Fruit fly (Drosophila melanogaster): Measurements from ENCODE around the gene grp.

Gene grp

dm6 chr2L:16715841-16716701 is 36.2 kb downstream of the grp start, which contains the start of the genes Cyt-c-d and CG31808 (continued):
- TF ChIP-seq Oaz (GFP tag; IDR thresholded peaks at IDR 0.05) = peak; percentile 94
- peak; percentile 58 for TF ChIP-seq CG14965 (GFP tag; optimal IDR thresholded peaks at IDR 0.05; ENCODE audit: borderline replicate concordance)
- peak; percentile 93 to 94 for TF ChIP-seq Trl (optimal IDR thresholded peaks at IDR 0.05)
- peak; percentile 85 for TF ChIP-seq Trl (GFP tag; optimal IDR thresholded peaks at IDR 0.05)
- peak; percentile 85 for TF ChIP-seq CG9437 (GFP tag; optimal IDR thresholded peaks at IDR 0.05)
- TF ChIP-seq ERR (GFP tag; optimal IDR thresholded peaks at IDR 0.05) = peak; percentile 78
- peak; percentile 90 for TF ChIP-seq Atf-2 (GFP tag; optimal IDR thresholded peaks at IDR 0.05)
- TF ChIP-seq dmrt11E (tag; optimal IDR thresholded peaks at IDR 0.05) = peak; percentile 95
- peak; percentile 95; the same call in 1 of the 3 replicates for TF ChIP-seq CG3726 (GFP tag; IDR thresholded peaks at IDR 0.05)
- peak; percentile 92 for TF ChIP-seq trem (tag; optimal IDR thresholded peaks at IDR 0.05)
- TF ChIP-seq kni (GFP tag; optimal IDR thresholded peaks at IDR 0.05) = peak; percentile 85
- TF ChIP-seq shn (GFP tag; optimal IDR thresholded peaks at IDR 0.05) = peak; percentile 87
- peak; percentile 98 for TF ChIP-seq Oli (tag; optimal IDR thresholded peaks at IDR 0.05)
- no peak for TF ChIP-seq CG8478 (optimal IDR thresholded peaks at IDR 0.05)
- peak; percentile 98 for TF ChIP-seq CG1529 (GFP tag; optimal IDR thresholded peaks at IDR 0.05)
- TF ChIP-seq CG6813 (GFP tag; optimal IDR thresholded peaks at IDR 0.05) = peak; percentile 96
- TF ChIP-seq ham (GFP tag; IDR thresholded peaks at IDR 0.05) = peak; percentile 84; the same call in 1 of the 2 replicates
- TF ChIP-seq CG31365 (tag; optimal IDR thresholded peaks at IDR 0.05) = peak; percentile 72
- TF ChIP-seq CG1647 (GFP tag; optimal IDR thresholded peaks at IDR 0.05) = peak; percentile 86
- peak; percentile 92 for TF ChIP-seq CG6765 (GFP tag; optimal IDR thresholded peaks at IDR 0.05)
- peak; percentile 94 for TF ChIP-seq Lhr (GFP tag; optimal IDR thresholded peaks at IDR 0.05)
- peak; percentile 95 for TF ChIP-seq CG12104 (GFP tag; optimal IDR thresholded peaks at IDR 0.05)
- TF ChIP-seq vvl (GFP tag; IDR thresholded peaks at IDR 0.05) = peak; percentile 99
- peak; percentile 93 for TF ChIP-seq zf30C (GFP tag; optimal IDR thresholded peaks at IDR 0.05)
- peak; percentile 97 for TF ChIP-seq CG14441 (GFP tag; IDR thresholded peaks at IDR 0.05)
- TF ChIP-seq tll (GFP tag; optimal IDR thresholded peaks at IDR 0.05) = peak in 1 of 2 experiments; percentile 11
- peak; percentile 96 for TF ChIP-seq jigr1 (GFP tag; IDR thresholded peaks at IDR 0.05)
- peak; percentile 63 for TF ChIP-seq bbx (GFP tag; IDR thresholded peaks at IDR 0.05; ENCODE audit: partially characterized antibody)
- TF ChIP-seq otp (GFP tag; IDR thresholded peaks at IDR 0.05) = peak; percentile 96
- peak; percentile 89 for TF ChIP-seq CG11560 (tag; IDR thresholded peaks at IDR 0.05)
- TF ChIP-seq CG13123 (GFP tag; optimal IDR thresholded peaks at IDR 0.05) = peak; percentile 93
- no peak for TF ChIP-seq Dfd (GFP tag; optimal IDR thresholded peaks at IDR 0.05)
- peak; percentile 90 for TF ChIP-seq tx (GFP tag; optimal IDR thresholded peaks at IDR 0.05)
- peak; percentile 96 for TF ChIP-seq CG4730 (GFP tag; IDR thresholded peaks at IDR 0.05)
- TF ChIP-seq Hmx (GFP tag; optimal IDR thresholded peaks at IDR 0.05) = peak; percentile 85
- TF ChIP-seq Mad (GFP tag; optimal IDR thresholded peaks at IDR 0.05) = peak; percentile 94
- peak; percentile 90 for TF ChIP-seq CG31388 (GFP tag; optimal IDR thresholded peaks at IDR 0.05)
- TF ChIP-seq CG33213 (GFP tag; optimal IDR thresholded peaks at IDR 0.05) = peak; percentile 89
- TF ChIP-seq ranshi (GFP tag; IDR thresholded peaks at IDR 0.05) = peak; percentile 97
- TF ChIP-seq Pdp1 (GFP tag; optimal IDR thresholded peaks at IDR 0.05) = peak; percentile 95 to 98
- peak; percentile 49 for TF ChIP-seq Sry-δ (GFP tag; optimal IDR thresholded peaks at IDR 0.05)
- no peak for TF ChIP-seq CG9876 (GFP tag; optimal IDR thresholded peaks at IDR 0.05)
- TF ChIP-seq CG11093 (GFP tag; IDR thresholded peaks at IDR 0.05) = peak; percentile 97
- peak; percentile 92 for TF ChIP-seq CG6854 (GFP tag; optimal IDR thresholded peaks at IDR 0.05)
- peak; percentile 94 for TF ChIP-seq Rfx (GFP tag; IDR thresholded peaks at IDR 0.05)
- peak; percentile 97 for TF ChIP-seq lmd (GFP tag; IDR thresholded peaks at IDR 0.05)
- TF ChIP-seq lov (optimal IDR thresholded peaks at IDR 0.05) = no peak
- TF ChIP-seq lov (GFP tag; IDR thresholded peaks at IDR 0.05) = peak; percentile 96
- TF ChIP-seq grau (tag; optimal IDR thresholded peaks at IDR 0.05) = peak; percentile 96
- peak; percentile 88 for TF ChIP-seq CG17186 (GFP tag; optimal IDR thresholded peaks at IDR 0.05)
